Worm (Caenorhabditis elegans) whole organism, late embryonic: ENCODE measurements around the gene K11H3.2.

Source experiments
- dmd-4 ChIP-seq: sonication (generic microtip); optimal IDR thresholded peaks from 2 replicates; lab custom pipeline; 2016; ENCODE audit warnings: borderline replicate concordance, missing genetic modification characterization, missing compliant biosample characterization
- fkh-6 ChIP-seq: sonication (generic microtip); optimal IDR thresholded peaks from 2 replicates; lab custom pipeline; 2016; ENCODE audit warnings: missing genetic modification characterization, missing compliant biosample characterization
- nhr-11 ChIP-seq: fragments of 150-350 bp; optimal IDR thresholded peaks from 2 replicates; lab custom pipeline; 2014; ENCODE audit warnings: missing biosample characterization, missing genetic modification characterization
- pqm-1 ChIP-seq: sonication (generic microtip); optimal IDR thresholded peaks from 2 replicates; lab custom pipeline; 2016; ENCODE audit warnings: missing genetic modification characterization, missing compliant biosample characterization
- rnt-1 ChIP-seq: sonication (generic microtip); optimal IDR thresholded peaks from 2 replicates; lab custom pipeline; 2016; ENCODE audit warnings: missing genetic modification characterization, missing compliant biosample characterization
- unc-42 ChIP-seq: sonication (generic microtip); optimal IDR thresholded peaks from 2 replicates; lab custom pipeline; 2016; ENCODE audit warnings: missing genotype, missing genetic modification characterization, missing compliant biosample characterization
- unc-55 ChIP-seq: sonication (generic microtip); optimal IDR thresholded peaks from 2 replicates; lab custom pipeline; 2017; ENCODE audit warnings: missing biosample characterization, missing genetic modification reagents, missing genetic modification characterization

- TF ChIP-seq unc-42 (no peak), fkh-6 (tag; lab: Kevin White, UChicago) (no peak), pqm-1 (no peak), unc-55 (GFP tag; lab: Kevin White, UChicago) (no peak), dmd-4 (tag; lab: Kevin White, UChicago) (no peak), nhr-11 (tag; lab: Kevin White, UChicago) (no peak), rnt-1 (tag; lab: Kevin White, UChicago) (no peak)
These were observed 32.6 kb downstream of the K11H3.2 start, which contains the start of gene ZK757.2 for ce11 chrIII:9878828-9879227.
